Fruit fly (Drosophila melanogaster): Measurements from ENCODE around the gene CG44574.

dm6 chr2L:5892762-5893161 is 9.2 kb downstream of the CG44574 start, which contains the start of gene Acp26Ab:
- no peak for TF ChIP-seq ttk (optimal IDR thresholded peaks at IDR 0.05)
- TF ChIP-seq h (optimal IDR thresholded peaks at IDR 0.05): no peak
- no peak for TF ChIP-seq psq (optimal IDR thresholded peaks at IDR 0.05)

Data from Kc167 (cell line).